Worm (Caenorhabditis elegans) whole organism, L3 larva: ENCODE data around the gene acr-18.
A peak's percentile ranks its signal among the peaks of the same experiment; 100 is the strongest.

Source experiments
- R02D3.7 ChIP-seq: fragments of 150-350 bp; optimal IDR thresholded peaks from 2 replicates; lab custom pipeline; 2014; ENCODE audit warnings: missing biosample characterization, missing genetic modification characterization
- ama-1 ChIP-seq: fragments of 150-350 bp; optimal IDR thresholded peaks from 2 replicates; lab custom pipeline; 2018
- elt-2 ChIP-seq: sonication (generic microtip); optimal IDR thresholded peaks from 2 replicates; lab custom pipeline; 2016; ENCODE audit warnings: missing genetic modification reagents, mild to moderate bottlenecking, missing genetic modification characterization, missing compliant biosample characterization
- elt-3 ChIP-seq, 3 experiments: fragments of 150-350 bp in 1 of 3; sonication (generic microtip) in 2 of 3; optimal IDR thresholded peaks; 2 replicates in 2 of 3; 4 replicates in 1 of 3; lab custom pipeline; 2014 to 2017; ENCODE audit warnings: missing biosample characterization in 3 of 3, missing genetic modification characterization in 3 of 3
- jun-1 ChIP-seq: fragments of 150-350 bp; optimal IDR thresholded peaks from 2 replicates; lab custom pipeline; 2014; ENCODE audit warnings: missing biosample characterization, missing genetic modification reagents, missing genetic modification characterization
- mdl-1 ChIP-seq: fragments of 150-350 bp; optimal IDR thresholded peaks from 2 replicates; lab custom pipeline; 2014; ENCODE audit warnings: missing biosample characterization, missing genetic modification characterization
- nhr-12 ChIP-seq: fragments of 150-350 bp; optimal IDR thresholded peaks from 2 replicates; lab custom pipeline; 2014; ENCODE audit warnings: missing biosample characterization, missing genetic modification characterization
- nhr-237 ChIP-seq: fragments of 150-350 bp; optimal IDR thresholded peaks from 2 replicates; lab custom pipeline; 2014; ENCODE audit warnings: missing biosample characterization, missing genetic modification characterization
- nhr-28 ChIP-seq: fragments of 150-350 bp; optimal IDR thresholded peaks from 2 replicates; lab custom pipeline; 2014; ENCODE audit warnings: missing biosample characterization, missing genetic modification characterization
- nhr-76 ChIP-seq: fragments of 150-350 bp; sonication (generic microtip); optimal IDR thresholded peaks from 5 replicates; lab custom pipeline; 2014; ENCODE audit warnings: missing biosample characterization, missing genetic modification characterization
- pqm-1 ChIP-seq: fragments of 150-350 bp; optimal IDR thresholded peaks from 2 replicates; lab custom pipeline; 2017; ENCODE audit warnings: missing biosample characterization, missing genetic modification characterization, inconsistent platforms
- ztf-11 ChIP-seq: fragments of 150-350 bp; optimal IDR thresholded peaks from 2 replicates; lab custom pipeline; 2014; ENCODE audit warnings: missing biosample characterization, missing genetic modification characterization

ce11 chrV:15567344-15567804, 8.4 kb upstream of the acr-18 start, which contains the start of gene acs-2:
- no peak for TF ChIP-seq mdl-1 (tag; lab: Kevin White, UChicago)
- no peak for TF ChIP-seq elt-2 (tag; lab: Kevin White, UChicago)
- TF ChIP-seq ztf-11 (tag; lab: Kevin White, UChicago) = no peak
- no peak for TF ChIP-seq nhr-76 (tag; lab: Kevin White, UChicago)
- no peak for TF ChIP-seq pqm-1 (tag; lab: Kevin White, UChicago)
- peak; percentile 96 for TF ChIP-seq ama-1 (lab: Kevin White, UChicago)
- no peak for TF ChIP-seq nhr-28
- TF ChIP-seq R02D3.7 (tag; lab: Kevin White, UChicago) = no peak
- no peak for TF ChIP-seq elt-3 (tag; optimal IDR thresholded peaks at IDR 0.05; lab: Kevin White, UChicago)
- TF ChIP-seq jun-1 (tag; lab: Kevin White, UChicago) = no peak
- no peak for TF ChIP-seq nhr-237 (tag; lab: Kevin White, UChicago)
- TF ChIP-seq nhr-12 (tag; lab: Kevin White, UChicago) = no peak
